Fruit fly (Drosophila melanogaster) whole organism, embryonic: ENCODE data around the gene Teh2.
A peak's percentile ranks its signal among the peaks of the same experiment; 100 is the strongest.

Experiments used
- Asciz ChIP-seq: fragments of 200-800 bp; sonication (Bioruptor generic); optimal IDR thresholded peaks from 2 replicates; lab custom pipeline; 2017; ENCODE audit warnings: missing biosample characterization, mild to moderate bottlenecking, missing genetic modification characterization, missing genetic modification reagents
- Bteb2 ChIP-seq: fragments of 200-800 bp; sonication (Bioruptor generic); optimal IDR thresholded peaks from 2 replicates; lab custom pipeline; 2016; ENCODE audit warnings: missing biosample characterization, missing genetic modification characterization
- CG10979 ChIP-seq: fragments of 200-800 bp; sonication (Bioruptor generic); optimal IDR thresholded peaks from 2 replicates; lab custom pipeline; 2018; ENCODE audit warnings: missing biosample characterization, mild to moderate bottlenecking, missing genetic modification characterization, moderate library complexity
- CG11723 ChIP-seq: fragments of 200-800 bp; sonication (Bioruptor generic); optimal IDR thresholded peaks from 2 replicates; lab custom pipeline; 2017; ENCODE audit warnings: missing biosample characterization, mild to moderate bottlenecking, missing genetic modification characterization
- CG13424 ChIP-seq: fragments of 200-800 bp; sonication (Bioruptor generic); optimal IDR thresholded peaks from 2 replicates; lab custom pipeline; 2019; ENCODE audit warnings: missing biosample characterization, mild to moderate bottlenecking, missing genetic modification characterization, moderate library complexity
- CG1603 ChIP-seq: fragments of 200-800 bp; sonication (Bioruptor generic); optimal IDR thresholded peaks from 2 replicates; lab custom pipeline; 2019; ENCODE audit warnings: missing biosample characterization, mild to moderate bottlenecking, missing genetic modification characterization, moderate library complexity
- CG17568 ChIP-seq: fragments of 200-800 bp; sonication (Bioruptor generic); optimal IDR thresholded peaks from 2 replicates; lab custom pipeline; 2018; ENCODE audit warnings: missing biosample characterization, mild to moderate bottlenecking, missing genetic modification characterization, moderate library complexity
- CG17912 ChIP-seq: fragments of 200-800 bp; sonication (Bioruptor generic); optimal IDR thresholded peaks from 2 replicates; lab custom pipeline; 2018; ENCODE audit warnings: missing biosample characterization, mild to moderate bottlenecking, missing genetic modification characterization
- CG1792 ChIP-seq: fragments of 200-800 bp; sonication (Bioruptor generic); optimal IDR thresholded peaks from 2 replicates; lab custom pipeline; 2016; ENCODE audit warnings: missing biosample characterization, missing genetic modification characterization
- CG2712 ChIP-seq: fragments of 200-800 bp; optimal IDR thresholded peaks from 3 replicates; lab custom pipeline; 2019; ENCODE audit warnings: missing biosample characterization, mild to moderate bottlenecking, missing genetic modification characterization, moderate library complexity
- CG3838 ChIP-seq: fragments of 200-800 bp; sonication (Bioruptor generic); optimal IDR thresholded peaks from 3 replicates; lab custom pipeline; 2016; ENCODE audit warnings: missing biosample characterization, missing genetic modification characterization
- CG4282 ChIP-seq: fragments of 200-800 bp; sonication (Bioruptor generic); optimal IDR thresholded peaks from 2 replicates; lab custom pipeline; 2016; ENCODE audit warnings: missing biosample characterization, missing genetic modification characterization
- CG4424 ChIP-seq: fragments of 200-800 bp; sonication (Bioruptor generic); optimal IDR thresholded peaks from 3 replicates; lab custom pipeline; 2016; ENCODE audit warnings: missing biosample characterization, missing genetic modification characterization
- CG4820 ChIP-seq: fragments of 200-800 bp; sonication (Bioruptor generic); optimal IDR thresholded peaks from 3 replicates; lab custom pipeline; 2016; ENCODE audit warnings: missing biosample characterization, missing genetic modification characterization
- CG6765 ChIP-seq: fragments of 200-800 bp; sonication (Bioruptor generic); optimal IDR thresholded peaks from 3 replicates; lab custom pipeline; 2017; ENCODE audit warnings: missing biosample characterization, mild to moderate bottlenecking, missing genetic modification characterization
- CG6813 ChIP-seq: fragments of 200-800 bp; sonication (Bioruptor generic); optimal IDR thresholded peaks from 2 replicates; lab custom pipeline; 2017; ENCODE audit warnings: missing biosample characterization, missing genetic modification characterization, mild to moderate bottlenecking, moderate library complexity, missing genetic modification reagents
- CG7372 ChIP-seq: fragments of 200-800 bp; sonication (Bioruptor generic); IDR thresholded peaks from 2 replicates; pipeline ENCODE4 v1.3.6; 2022; ENCODE audit warnings: missing biosample characterization, missing genetic modification characterization
- CG7987 ChIP-seq: fragments of 200-800 bp; sonication (Bioruptor generic); optimal IDR thresholded peaks from 2 replicates; lab custom pipeline; 2018; ENCODE audit warnings: missing biosample characterization, mild to moderate bottlenecking, missing genetic modification characterization, moderate library complexity
- CG8924 ChIP-seq: fragments of 200-800 bp; optimal IDR thresholded peaks from 3 replicates; lab custom pipeline; 2019; ENCODE audit warnings: missing biosample characterization, mild to moderate bottlenecking, missing genetic modification characterization, moderate library complexity
- CG9876 ChIP-seq: fragments of 200-800 bp; sonication (Bioruptor generic); optimal IDR thresholded peaks from 2 replicates; lab custom pipeline; 2016; ENCODE audit warnings: missing biosample characterization, missing genetic modification characterization
- CG9932 ChIP-seq: fragments of 200-800 bp; sonication (Bioruptor generic); IDR thresholded peaks from 2 replicates; pipeline ENCODE4 v1.3.6; 2022; ENCODE audit warnings: missing biosample characterization, missing genetic modification characterization
- D19A ChIP-seq: fragments of 200-800 bp; optimal IDR thresholded peaks from 3 replicates; lab custom pipeline; 2019; ENCODE audit warnings: missing biosample characterization, mild to moderate bottlenecking, missing genetic modification characterization, moderate library complexity
- D19B ChIP-seq: fragments of 200-800 bp; sonication (Bioruptor generic); optimal IDR thresholded peaks from 2 replicates; lab custom pipeline; 2017; ENCODE audit warnings: missing biosample characterization, mild to moderate bottlenecking, missing genetic modification characterization
- Ets65A ChIP-seq: fragments of 200-800 bp; sonication (Bioruptor generic); peaks from one replicate; lab custom pipeline; 2016; ENCODE audit warnings: missing biosample characterization, missing genetic modification characterization
- Hr3 ChIP-seq: fragments of 200-800 bp; sonication (Bioruptor generic); optimal IDR thresholded peaks from 3 replicates; lab custom pipeline; 2016; ENCODE audit warnings: missing biosample characterization, missing genetic modification characterization
- MBD-R2 ChIP-seq: fragments of 200-800 bp; sonication (Bioruptor generic); IDR thresholded peaks from 2 replicates; pipeline ENCODE4 v1.3.6; 2022; ENCODE audit warnings: missing biosample characterization, missing genetic modification characterization
- MESR4 ChIP-seq: fragments of 200-800 bp; sonication (Bioruptor generic); optimal IDR thresholded peaks from 2 replicates; lab custom pipeline; 2018; ENCODE audit warnings: missing biosample characterization, mild to moderate bottlenecking, missing genetic modification characterization, moderate library complexity
- Max ChIP-seq: fragments of 200-800 bp; sonication (Bioruptor generic); optimal IDR thresholded peaks from 2 replicates; lab custom pipeline; 2016; ENCODE audit warnings: missing biosample characterization, mild to moderate bottlenecking, missing genetic modification characterization
- Med ChIP-seq: fragments of 200-800 bp; sonication (Bioruptor generic); peaks from one replicate; lab custom pipeline; 2016; ENCODE audit warnings: missing biosample characterization, missing genetic modification characterization, mild to moderate bottlenecking, inconsistent platforms, moderate library complexity
- Myb ChIP-seq: fragments of 200-800 bp; sonication (Bioruptor generic); optimal IDR thresholded peaks from 2 replicates; lab custom pipeline; 2016; ENCODE audit warnings: missing biosample characterization, missing genetic modification characterization
- Oli ChIP-seq: fragments of 200-800 bp; sonication (Bioruptor generic); optimal IDR thresholded peaks from 2 replicates; lab custom pipeline; 2018; ENCODE audit warnings: missing biosample characterization, mild to moderate bottlenecking, missing genetic modification characterization, moderate library complexity
- Optix ChIP-seq: fragments of 200-800 bp; sonication (Bioruptor generic); IDR thresholded peaks from 3 replicates; pipeline ENCODE4 v1.3.6; 2022; ENCODE audit warnings: missing biosample characterization, missing genetic modification characterization
- esg ChIP-seq: fragments of 200-800 bp; sonication (Bioruptor generic); conservative IDR thresholded peaks from 2 replicates; pipeline ENCODE4 v1.3.6; 2022; ENCODE audit warnings: missing biosample characterization, missing genetic modification characterization
- gcm ChIP-seq: fragments of 200-800 bp; sonication (Bioruptor generic); optimal IDR thresholded peaks from 2 replicates; lab custom pipeline; 2019; ENCODE audit warnings: missing biosample characterization, mild to moderate bottlenecking, missing genetic modification characterization, moderate library complexity
- gem ChIP-seq: fragments of 200-800 bp; sonication (Bioruptor generic); optimal IDR thresholded peaks from 2 replicates; lab custom pipeline; 2019; ENCODE audit warnings: missing biosample characterization, mild to moderate bottlenecking, missing genetic modification characterization, moderate library complexity
- gsb ChIP-seq: fragments of 200-800 bp; sonication (Bioruptor generic); IDR thresholded peaks from 2 replicates; pipeline ENCODE4 v1.3.6; 2022; ENCODE audit warnings: missing biosample characterization, missing genetic modification characterization
- hkb ChIP-seq, 2 experiments: fragments of 200-800 bp in 1 of 2; fragments of >200 bp in 1 of 2; sonication (Bioruptor generic) in 1 of 2; IDR thresholded peaks in 1 of 2; optimal IDR thresholded peaks in 1 of 2; 2 replicates each; pipeline versions ENCODE4 v1.3.6 to Lab custom; 2017 to 2022; ENCODE audit warnings: missing biosample characterization in 1 of 2, missing genetic modification characterization in 1 of 2
- kni ChIP-seq: fragments of 200-800 bp; sonication (Bioruptor generic); optimal IDR thresholded peaks from 3 replicates; lab custom pipeline; 2017; ENCODE audit warnings: mild to moderate bottlenecking, missing biosample characterization, missing genetic modification reagents, missing genetic modification characterization
- lbe ChIP-seq: fragments of 200-800 bp; sonication (Bioruptor generic); optimal IDR thresholded peaks from 2 replicates; lab custom pipeline; 2016; ENCODE audit warnings: missing biosample characterization, mild to moderate bottlenecking, missing genetic modification characterization
- nmo ChIP-seq: fragments of 200-800 bp; sonication (Bioruptor generic); optimal IDR thresholded peaks from 2 replicates; lab custom pipeline; 2018; ENCODE audit warnings: missing biosample characterization, mild to moderate bottlenecking, missing genetic modification characterization, moderate library complexity
- oc ChIP-seq: fragments of 200-800 bp; sonication (Bioruptor generic); optimal IDR thresholded peaks from 2 replicates; lab custom pipeline; 2018; ENCODE audit warnings: missing biosample characterization, mild to moderate bottlenecking, missing genetic modification characterization, moderate library complexity
- odd ChIP-seq: fragments of 200-800 bp; sonication (Bioruptor generic); optimal IDR thresholded peaks from 2 replicates; lab custom pipeline; 2017; ENCODE audit warnings: missing biosample characterization, mild to moderate bottlenecking, missing genetic modification characterization
- salm ChIP-seq: fragments of 200-800 bp; sonication (Bioruptor generic); optimal IDR thresholded peaks from 2 replicates; lab custom pipeline; 2018; ENCODE audit warnings: missing biosample characterization, mild to moderate bottlenecking, missing genetic modification characterization
- sc ChIP-seq, 3 experiments: fragments of >200 bp in 2 of 3; fragments of 200-800 bp in 1 of 3; sonication (Bioruptor generic) in 1 of 3; optimal IDR thresholded peaks; 2 replicates in 2 of 3; 3 replicates in 1 of 3; lab custom pipeline; 2017; ENCODE audit warnings: mild to moderate bottlenecking in 1 of 3, missing biosample characterization in 1 of 3, missing genetic modification characterization in 1 of 3, missing genetic modification reagents in 1 of 3
- sd ChIP-seq: fragments of 200-800 bp; sonication (Bioruptor generic); optimal IDR thresholded peaks from 3 replicates; lab custom pipeline; 2018; ENCODE audit warnings: missing biosample characterization, mild to moderate bottlenecking, missing genetic modification characterization, moderate library complexity
- sens ChIP-seq: fragments of 200-800 bp; sonication (Bioruptor generic); peaks from one replicate; lab custom pipeline; 2016; ENCODE audit warnings: missing biosample characterization, missing genetic modification characterization
- stwl ChIP-seq: fragments of 200-800 bp; sonication (Bioruptor generic); optimal IDR thresholded peaks from 3 replicates; lab custom pipeline; 2018; ENCODE audit warnings: missing biosample characterization, mild to moderate bottlenecking, missing genetic modification characterization, moderate library complexity
- unpg ChIP-seq: fragments of 200-800 bp; sonication (Bioruptor generic); optimal IDR thresholded peaks from 3 replicates; lab custom pipeline; 2018; ENCODE audit warnings: missing biosample characterization, mild to moderate bottlenecking, missing genetic modification characterization, moderate library complexity
- vvl ChIP-seq: fragments of 200-800 bp; sonication (Bioruptor generic); IDR thresholded peaks from 2 replicates; pipeline ENCODE4 v1.3.6; 2022; ENCODE audit warnings: missing biosample characterization, missing genetic modification characterization
- zf30C ChIP-seq: fragments of 200-800 bp; sonication (Bioruptor generic); optimal IDR thresholded peaks from 3 replicates; lab custom pipeline; 2018; ENCODE audit warnings: missing biosample characterization, mild to moderate bottlenecking, missing genetic modification characterization

Gene Teh2

dm6 chr3L:4158361-4158760, 29.5 kb downstream of the Teh2 start (continued):
- TF ChIP-seq stwl (tag; lab: Kevin White, UChicago) (no peak), CG11723 (GFP tag; lab: Kevin White, UChicago) (no peak), zf30C (GFP tag; lab: Kevin White, UChicago) (peak; percentile 58), CG6765 (GFP tag; lab: Kevin White, UChicago) (no peak), Hr3 (GFP tag; lab: Kevin White, UChicago) (no peak), lbe (GFP tag; lab: Kevin White, UChicago) (peak; percentile 18), nmo (GFP tag; lab: Kevin White, UChicago) (peak; percentile 38), CG6813 (no peak), CG17568 (GFP tag; lab: Kevin White, UChicago) (no peak), CG9932 (GFP tag; lab: Robert Waterston, UW) (no peak), CG10979 (tag; lab: Kevin White, UChicago) (peak; percentile 67), sens (GFP tag; lab: Kevin White, UChicago) (peak; percentile 2), CG4424 (GFP tag; lab: Kevin White, UChicago) (peak; percentile 60), gcm (no peak), CG3838 (no peak), CG1792 (GFP tag; lab: Kevin White, UChicago) (no peak), sd (tag; lab: Kevin White, UChicago) (no peak), esg (GFP tag; lab: Robert Waterston, UW) (no peak), CG9876 (no peak), CG7372 (GFP tag; lab: Robert Waterston, UW) (no peak), odd (no peak), gem (tag; lab: Kevin White, UChicago) (no peak), CG1603 (no peak), unpg (GFP tag; lab: Kevin White, UChicago) (no peak), Oli (peak; percentile 13), Ets65A (GFP tag; lab: Kevin White, UChicago) (no peak), Asciz (no peak), Optix (no peak), MESR4 (GFP tag; lab: Kevin White, UChicago) (no peak), CG4820 (GFP tag; lab: Kevin White, UChicago) (peak; percentile 7), D19B (GFP tag; lab: Kevin White, UChicago) (no peak), vvl (GFP tag; lab: Robert Waterston, UW) (peak; percentile 31; the same call in 1 of the 2 replicates), kni (GFP tag; lab: Kevin White, UChicago) (no peak), CG7987 (GFP tag; lab: Kevin White, UChicago) (no peak), Bteb2 (GFP tag; lab: Kevin White, UChicago) (no peak), salm (tag; lab: Kevin White, UChicago) (no peak), sc (optimal IDR thresholded peaks at IDR 0.05; lab: Kevin White, UChicago) (no peak), sc (GFP tag; optimal IDR thresholded peaks at IDR 0.05; lab: Kevin White, UChicago) (peak; percentile 14), CG8924 (peak; percentile 15), gsb (no peak), Max (no peak), CG13424 (tag; lab: Kevin White, UChicago) (no peak), hkb (optimal IDR thresholded peaks at IDR 0.05; lab: Kevin White, UChicago) (no peak), hkb (GFP tag; IDR thresholded peaks at IDR 0.05; lab: Robert Waterston, UW) (no peak), Med (GFP tag; lab: Kevin White, UChicago) (peak; percentile 58), CG4282 (GFP tag; lab: Kevin White, UChicago) (no peak), MBD-R2 (GFP tag; lab: Robert Waterston, UW) (no peak), Myb (no peak), CG17912 (GFP tag; lab: Kevin White, UChicago) (no peak), CG2712 (tag; lab: Kevin White, UChicago) (peak; percentile 72), oc (no peak), D19A (tag; lab: Kevin White, UChicago) (no peak)
